Fruit fly (Drosophila melanogaster): ENCODE measurements around the gene CG12375.

The CG12375 gene

dm6 chr2L:8081640-8082485 is 44.8 kb downstream of the CG12375 start (continued):
- peak; percentile 83 for TF ChIP-seq CG2875 (GFP tag; optimal IDR thresholded peaks at IDR 0.05)
- peak; percentile 95 for TF ChIP-seq zf30C (GFP tag; optimal IDR thresholded peaks at IDR 0.05)
- peak; percentile 12 for TF ChIP-seq ems (GFP tag; optimal IDR thresholded peaks at IDR 0.05)
- peak in 1 of 2 experiments; percentile 34 for TF ChIP-seq Pdp1 (GFP tag; optimal IDR thresholded peaks at IDR 0.05)
- TF ChIP-seq CG34376 (GFP tag; optimal IDR thresholded peaks at IDR 0.05) = no peak
- TF ChIP-seq aop (GFP tag; IDR thresholded peaks at IDR 0.05) = no peak
- no peak for TF ChIP-seq Deaf1 (tag; optimal IDR thresholded peaks at IDR 0.05)
- peak; percentile 84 for TF ChIP-seq CG8388 (GFP tag; optimal IDR thresholded peaks at IDR 0.05)
- no peak for TF ChIP-seq nerfin-2 (GFP tag; IDR thresholded peaks at IDR 0.05; ENCODE audit: partially characterized antibody)
- TF ChIP-seq sc (optimal IDR thresholded peaks at IDR 0.05) = no peak
- peak; percentile 85 for TF ChIP-seq sc (GFP tag; optimal IDR thresholded peaks at IDR 0.05)
- TF ChIP-seq Usf (GFP tag; optimal IDR thresholded peaks at IDR 0.05) = peak; percentile 60
- peak; percentile 94 for TF ChIP-seq CG2199 (GFP tag; IDR thresholded peaks at IDR 0.05)
- peak; percentile 61; the same call in 1 of the 3 replicates for TF ChIP-seq Optix (GFP tag; IDR thresholded peaks at IDR 0.05)
- peak; percentile 47 for TF ChIP-seq CG8290 (GFP tag; optimal IDR thresholded peaks at IDR 0.05)
- peak in 1 of 2 experiments; percentile 1 for TF ChIP-seq CG8290 (tag; optimal IDR thresholded peaks at IDR 0.05)
- TF ChIP-seq CG8478 (optimal IDR thresholded peaks at IDR 0.05) = no peak
- TF ChIP-seq Jarid2 (GFP tag; optimal IDR thresholded peaks at IDR 0.05) = no peak
- no peak; the same call in none of the 2 replicates for TF ChIP-seq CG7372 (GFP tag; IDR thresholded peaks at IDR 0.05)
- peak; percentile 87 for TF ChIP-seq Oli (tag; optimal IDR thresholded peaks at IDR 0.05)
- no peak for TF ChIP-seq inv (GFP tag; IDR thresholded peaks at IDR 0.05; ENCODE audit: partially characterized antibody)
- no peak for TF ChIP-seq CG31365 (tag; optimal IDR thresholded peaks at IDR 0.05)
- peak; percentile 72 for TF ChIP-seq Vsx1 (GFP tag; optimal IDR thresholded peaks at IDR 0.05)
- TF ChIP-seq CG9609 (GFP tag; optimal IDR thresholded peaks at IDR 0.05) = peak; percentile 6
- peak; percentile 55; the same call in 1 of the 2 replicates for TF ChIP-seq ham (GFP tag; IDR thresholded peaks at IDR 0.05)
- TF ChIP-seq HmgD (GFP tag; optimal IDR thresholded peaks at IDR 0.05) = no peak
- TF ChIP-seq lbe (GFP tag; optimal IDR thresholded peaks at IDR 0.05) = no peak
- no peak for TF ChIP-seq H15 (GFP tag; IDR thresholded peaks at IDR 0.05)
- no peak for TF ChIP-seq pan (optimal IDR thresholded peaks at IDR 0.05)
- peak in 1 of 2 experiments; percentile 43 for TF ChIP-seq pan (GFP tag; optimal IDR thresholded peaks at IDR 0.05 in 1 of 2, IDR thresholded peaks at IDR 0.05 in 1 of 2)
- no peak for TF ChIP-seq CkIIα-i1 (GFP tag; IDR thresholded peaks at IDR 0.05)
- no peak for TF ChIP-seq MTF-1 (GFP tag; optimal IDR thresholded peaks at IDR 0.05; ENCODE audit: borderline replicate concordance)
- peak; percentile 53 for TF ChIP-seq Elba2 (GFP tag; optimal IDR thresholded peaks at IDR 0.05)
- TF ChIP-seq CG11723 (GFP tag; optimal IDR thresholded peaks at IDR 0.05) = peak; percentile 70
- TF ChIP-seq Meics (GFP tag; optimal IDR thresholded peaks at IDR 0.05) = no peak
- peak; percentile 1 for TF ChIP-seq CG5245 (GFP tag; optimal IDR thresholded peaks at IDR 0.05)
- TF ChIP-seq CG11398 (GFP tag; optimal IDR thresholded peaks at IDR 0.05) = no peak
- TF ChIP-seq CG6765 (GFP tag; optimal IDR thresholded peaks at IDR 0.05) = peak; percentile 6
- TF ChIP-seq CG8944 (GFP tag; optimal IDR thresholded peaks at IDR 0.05) = peak; percentile 18
- TF ChIP-seq prd (optimal IDR thresholded peaks at IDR 0.05) = no peak
- TF ChIP-seq prd (GFP tag; IDR thresholded peaks at IDR 0.05) = peak; percentile 67; the same call in 2 of the 3 replicates
- no peak for TF ChIP-seq Lim3 (GFP tag; IDR thresholded peaks at IDR 0.05)
- no peak for TF ChIP-seq chinmo (GFP tag; IDR thresholded peaks at IDR 0.05; ENCODE audit: partially characterized antibody)
- TF ChIP-seq CG17328 (GFP tag; IDR thresholded peaks at IDR 0.05) = peak; percentile 81
- no peak for TF ChIP-seq eve (GFP tag; optimal IDR thresholded peaks at IDR 0.05)
- TF ChIP-seq mirr (GFP tag; optimal IDR thresholded peaks at IDR 0.05) = no peak
- TF ChIP-seq gcm (GFP tag; optimal IDR thresholded peaks at IDR 0.05) = peak; percentile 87
- no peak for TF ChIP-seq luna (GFP tag; optimal IDR thresholded peaks at IDR 0.05)
- no peak for TF ChIP-seq CG9876 (GFP tag; optimal IDR thresholded peaks at IDR 0.05)
- TF ChIP-seq trem (tag; optimal IDR thresholded peaks at IDR 0.05) = peak; percentile 67
